Fruit fly (Drosophila melanogaster): ENCODE measurements around the gene CG8578.

Gene CG8578

dm6 chrX:15860479-15860878 lies 16.2 kb downstream of the CG8578 start:
- TF ChIP-seq az2 (GFP tag; optimal IDR thresholded peaks at IDR 0.05) (no peak), Ravus (GFP tag; IDR thresholded peaks at IDR 0.05) (no peak), sisA (GFP tag; IDR thresholded peaks at IDR 0.05) (no peak), pzg (GFP tag; optimal IDR thresholded peaks at IDR 0.05) (peak; percentile 37), CG2199 (GFP tag; IDR thresholded peaks at IDR 0.05) (peak; percentile 82), CG3407 (GFP tag; optimal IDR thresholded peaks at IDR 0.05) (no peak), CG2889 (GFP tag; IDR thresholded peaks at IDR 0.05) (no peak), zfh1 (GFP tag; IDR thresholded peaks at IDR 0.05) (0 out of 3 replicates have a peak, but pooled peaks have one; percentile 31), abd-A (tag; optimal IDR thresholded peaks at IDR 0.05) (peak; percentile 63), CG12236 (GFP tag; optimal IDR thresholded peaks at IDR 0.05) (no peak), CG34422 (GFP tag; IDR thresholded peaks at IDR 0.05) (peak; percentile 85), gro (GFP tag; optimal IDR thresholded peaks at IDR 0.05) (peak; percentile 3), sens (GFP tag) (peak; percentile 77), Sry-β (GFP tag; optimal IDR thresholded peaks at IDR 0.05) (no peak), Camta (GFP tag; optimal IDR thresholded peaks at IDR 0.05) (no peak), vvl (GFP tag; IDR thresholded peaks at IDR 0.05) (peak; percentile 49), fu2 (GFP tag; optimal IDR thresholded peaks at IDR 0.05) (no peak), CG30431 (GFP tag; optimal IDR thresholded peaks at IDR 0.05) (no peak), CG10431 (GFP tag; optimal IDR thresholded peaks at IDR 0.05) (peak; percentile 28), CG11456 (GFP tag; IDR thresholded peaks at IDR 0.05) (no peak), CG10543 (GFP tag; optimal IDR thresholded peaks at IDR 0.05) (peak; percentile 57), CG32767 (GFP tag; IDR thresholded peaks at IDR 0.05) (peak; percentile 85), CG17802 (tag; optimal IDR thresholded peaks at IDR 0.05) (no peak), CG5180 (GFP tag; optimal IDR thresholded peaks at IDR 0.05) (no peak), Hmr (GFP tag; optimal IDR thresholded peaks at IDR 0.05) (peak; percentile 61), CrebB (tag; optimal IDR thresholded peaks at IDR 0.05) (peak; percentile 7), CHES-1-like (GFP tag; optimal IDR thresholded peaks at IDR 0.05) (peak; percentile 47), lilli (GFP tag; optimal IDR thresholded peaks at IDR 0.05) (peak; percentile 19), z (GFP tag; IDR thresholded peaks at IDR 0.05) (no peak), Mes4 (GFP tag; optimal IDR thresholded peaks at IDR 0.05) (no peak), Rfx (GFP tag; IDR thresholded peaks at IDR 0.05) (peak; percentile 44; the same call in 1 of the 2 replicates), sd (tag; optimal IDR thresholded peaks at IDR 0.05) (peak; percentile 45), amos (GFP tag; IDR thresholded peaks at IDR 0.05; ENCODE audit: partially characterized antibody) (peak; percentile 49; the same call in 1 of the 2 replicates), BEAF-32 (GFP tag; optimal IDR thresholded peaks at IDR 0.05) (no peak), CG32532 (GFP tag; IDR thresholded peaks at IDR 0.05) (peak; percentile 44), CG10147 (GFP tag; optimal IDR thresholded peaks at IDR 0.05) (peak; percentile 26), D19A (tag; optimal IDR thresholded peaks at IDR 0.05) (peak; percentile 1), CG13894 (tag; optimal IDR thresholded peaks at IDR 0.05) (peak; percentile 36), unpg (GFP tag; optimal IDR thresholded peaks at IDR 0.05) (peak; percentile 11), CG3847 (GFP tag; IDR thresholded peaks at IDR 0.05) (peak; percentile 31; the same call in 1 of the 2 replicates), CG7839 (tag; optimal IDR thresholded peaks at IDR 0.05) (peak; percentile 27), CG7556 (GFP tag; optimal IDR thresholded peaks at IDR 0.05) (no peak), Myb (GFP tag; optimal IDR thresholded peaks at IDR 0.05) (peak; percentile 27), grau (tag; optimal IDR thresholded peaks at IDR 0.05) (peak; percentile 3), row (GFP tag; IDR thresholded peaks at IDR 0.05) (peak; percentile 43; the same call in 2 of the 3 replicates), NfI (GFP tag; optimal IDR thresholded peaks at IDR 0.05) (no peak), CG18764 (GFP tag; optimal IDR thresholded peaks at IDR 0.05) (no peak), p53 (GFP tag; optimal IDR thresholded peaks at IDR 0.05) (no peak), CoRest (tag; optimal IDR thresholded peaks at IDR 0.05) (peak; percentile 16), CG12299 (tag; optimal IDR thresholded peaks at IDR 0.05) (no peak), mirr (GFP tag; optimal IDR thresholded peaks at IDR 0.05) (peak; percentile 20)

All from whole organism, embryonic.